Worm (Caenorhabditis elegans): ENCODE measurements around the gene laf-1.

- no peak for TF ChIP-seq Y75B8A.6 (GFP tag; IDR thresholded peaks at IDR 0.05)
- no peak for TF ChIP-seq fos-1 (tag; optimal IDR thresholded peaks at IDR 0.05)
- no peak for TF ChIP-seq unc-130 (GFP tag; optimal IDR thresholded peaks at IDR 0.05)
Observed at ce11 chrIII:2760726-2761125, 18.1 kb downstream of the laf-1 start, which contains the start of gene pho-9.

All from whole organism, L4 larva.